Fruit fly (Drosophila melanogaster) whole organism, embryonic: ENCODE data around the gene Fit2.
A peak's percentile ranks its signal among the peaks of the same experiment; 100 is the strongest.

Source experiments
- CG1024 ChIP-seq: fragments of 200-800 bp; sonication (Bioruptor generic); IDR thresholded peaks from 2 replicates; pipeline ENCODE4 v1.3.6; 2022; ENCODE audit warnings: missing biosample characterization, missing genetic modification characterization
- CG10543 ChIP-seq: fragments of 200-800 bp; sonication (Bioruptor generic); optimal IDR thresholded peaks from 3 replicates; lab custom pipeline; 2017; ENCODE audit warnings: missing biosample characterization, mild to moderate bottlenecking, missing genetic modification characterization, moderate library complexity
- CG11247 ChIP-seq: fragments of 200-800 bp; sonication (Bioruptor generic); IDR thresholded peaks from 2 replicates; pipeline ENCODE4 v1.3.6; 2022; ENCODE audit warnings: missing biosample characterization, missing genetic modification characterization
- CG11398 ChIP-seq: fragments of 200-800 bp; sonication (Bioruptor generic); optimal IDR thresholded peaks from 2 replicates; lab custom pipeline; 2016; ENCODE audit warnings: missing biosample characterization, missing genetic modification characterization
- CG12155 ChIP-seq: fragments of 200-800 bp; sonication (Bioruptor generic); optimal IDR thresholded peaks from 3 replicates; lab custom pipeline; 2016; ENCODE audit warnings: missing biosample characterization, missing genetic modification characterization
- CG13287 ChIP-seq: fragments of 200-800 bp; sonication (Bioruptor generic); IDR thresholded peaks from 2 replicates; pipeline ENCODE4 v1.3.6; 2022; ENCODE audit warnings: missing biosample characterization, missing genetic modification characterization; ENCODE audit not compliant: partially characterized antibody
- CG1529 ChIP-seq: fragments of 200-800 bp; sonication (Bioruptor generic); optimal IDR thresholded peaks from 3 replicates; lab custom pipeline; 2018; ENCODE audit warnings: missing biosample characterization, missing genetic modification characterization
- CG15479 ChIP-seq: fragments of 200-800 bp; sonication (Bioruptor generic); optimal IDR thresholded peaks from 3 replicates; lab custom pipeline; 2019; ENCODE audit warnings: missing biosample characterization, mild to moderate bottlenecking, missing genetic modification characterization, moderate library complexity
- CG1602 ChIP-seq: fragments of 200-800 bp; sonication (Bioruptor generic); optimal IDR thresholded peaks from 3 replicates; lab custom pipeline; 2016; ENCODE audit warnings: missing biosample characterization, missing genetic modification characterization
- CG4854 ChIP-seq: fragments of 200-800 bp; sonication (Bioruptor generic); optimal IDR thresholded peaks from 2 replicates; lab custom pipeline; 2016; ENCODE audit warnings: missing biosample characterization, missing genetic modification characterization, inconsistent platforms
- CG7357 ChIP-seq: fragments of 200-800 bp; sonication (Bioruptor generic); IDR thresholded peaks from 3 replicates; pipeline ENCODE4 v1.3.6; 2022; ENCODE audit warnings: missing biosample characterization, missing genetic modification characterization
- CG8765 ChIP-seq: fragments of 200-800 bp; sonication (Bioruptor generic); IDR thresholded peaks from 2 replicates; pipeline ENCODE4 v1.3.6; 2022; ENCODE audit warnings: missing biosample characterization, missing genetic modification characterization
- CG9727 ChIP-seq: fragments of 200-800 bp; sonication (Bioruptor generic); optimal IDR thresholded peaks from 3 replicates; lab custom pipeline; 2017; ENCODE audit warnings: missing biosample characterization, mild to moderate bottlenecking, missing genetic modification characterization
- CG9797 ChIP-seq: fragments of 200-800 bp; sonication (Bioruptor generic); optimal IDR thresholded peaks from 3 replicates; lab custom pipeline; 2018; ENCODE audit warnings: missing biosample characterization, mild to moderate bottlenecking, missing genetic modification characterization
- CG9876 ChIP-seq: fragments of 200-800 bp; sonication (Bioruptor generic); optimal IDR thresholded peaks from 2 replicates; lab custom pipeline; 2016; ENCODE audit warnings: missing biosample characterization, missing genetic modification characterization
- CkIIα-i1 ChIP-seq: fragments of 200-800 bp; sonication (Bioruptor generic); IDR thresholded peaks from 2 replicates; pipeline ENCODE4 v1.3.6; 2022; ENCODE audit warnings: missing biosample characterization, missing genetic modification characterization
- Dip3 ChIP-seq: fragments of 200-800 bp; sonication (Bioruptor generic); optimal IDR thresholded peaks from 3 replicates; lab custom pipeline; 2016; ENCODE audit warnings: missing biosample characterization, missing genetic modification characterization
- Dll ChIP-seq: fragments of 200-800 bp; sonication (Bioruptor generic); IDR thresholded peaks from 4 replicates; pipeline ENCODE4 v1.3.6; 2022; ENCODE audit warnings: missing biosample characterization, missing genetic modification characterization; ENCODE audit not compliant: partially characterized antibody
- Drgx ChIP-seq: fragments of 200-800 bp; sonication (Bioruptor generic); IDR thresholded peaks from 2 replicates; pipeline ENCODE4 v1.3.6; 2022; ENCODE audit warnings: missing biosample characterization, missing genetic modification characterization
- Ets65A ChIP-seq: fragments of 200-800 bp; sonication (Bioruptor generic); peaks from one replicate; lab custom pipeline; 2016; ENCODE audit warnings: missing biosample characterization, missing genetic modification characterization
- Fer2 ChIP-seq: fragments of 200-800 bp; sonication (Bioruptor generic); optimal IDR thresholded peaks from 2 replicates; lab custom pipeline; 2018; ENCODE audit warnings: missing biosample characterization, mild to moderate bottlenecking, missing genetic modification characterization, moderate library complexity
- HLH3B ChIP-seq: fragments of 200-800 bp; sonication (Bioruptor generic); IDR thresholded peaks from 2 replicates; pipeline ENCODE4 v1.3.6; 2022; ENCODE audit warnings: missing biosample characterization, missing genetic modification characterization
- Hr51 ChIP-seq, 2 experiments: fragments of 200-800 bp; sonication (Bioruptor generic); optimal IDR thresholded peaks; 2 replicates in 1 of 2; 3 replicates in 1 of 2; lab custom pipeline; 2016 to 2018; ENCODE audit warnings: missing biosample characterization in 2 of 2, missing genetic modification characterization in 2 of 2, mild to moderate bottlenecking in 1 of 2, moderate library complexity in 1 of 2
- Mes4 ChIP-seq: fragments of 200-800 bp; sonication (Bioruptor generic); optimal IDR thresholded peaks from 2 replicates; lab custom pipeline; 2016; ENCODE audit warnings: missing biosample characterization, missing genetic modification characterization
- NC2β ChIP-seq: fragments of 200-800 bp; sonication (Bioruptor generic); optimal IDR thresholded peaks from 2 replicates; lab custom pipeline; 2016; ENCODE audit warnings: missing biosample characterization, missing genetic modification characterization
- NfI ChIP-seq: fragments of 200-800 bp; sonication (Bioruptor generic); optimal IDR thresholded peaks from 3 replicates; lab custom pipeline; 2018; ENCODE audit warnings: missing biosample characterization, mild to moderate bottlenecking, missing genetic modification characterization, moderate library complexity
- Opbp ChIP-seq: fragments of 200-800 bp; sonication (Bioruptor generic); IDR thresholded peaks from 3 replicates; pipeline ENCODE4 v1.3.6; 2022; ENCODE audit warnings: missing biosample characterization, missing genetic modification characterization; ENCODE audit not compliant: partially characterized antibody
- Optix ChIP-seq: fragments of 200-800 bp; sonication (Bioruptor generic); IDR thresholded peaks from 3 replicates; pipeline ENCODE4 v1.3.6; 2022; ENCODE audit warnings: missing biosample characterization, missing genetic modification characterization
- Spps ChIP-seq: fragments of 200-800 bp; sonication (Bioruptor generic); optimal IDR thresholded peaks from 2 replicates; lab custom pipeline; 2018; ENCODE audit warnings: missing biosample characterization, mild to moderate bottlenecking, missing genetic modification characterization
- Xrp1 ChIP-seq: fragments of 200-800 bp; sonication (Bioruptor generic); IDR thresholded peaks from 2 replicates; pipeline ENCODE4 v1.3.6; 2022; ENCODE audit warnings: missing biosample characterization, missing genetic modification characterization
- YL-1 ChIP-seq: fragments of 200-800 bp; sonication (Bioruptor generic); optimal IDR thresholded peaks from 3 replicates; lab custom pipeline; 2017; ENCODE audit warnings: missing biosample characterization, mild to moderate bottlenecking, missing genetic modification characterization
- bab2 ChIP-seq: fragments of 200-800 bp; sonication (Bioruptor generic); optimal IDR thresholded peaks from 2 replicates; lab custom pipeline; 2016; ENCODE audit warnings: missing biosample characterization, missing genetic modification characterization
- bsh ChIP-seq, 2 experiments: fragments of 200-800 bp; sonication (Bioruptor generic); optimal IDR thresholded peaks; 2 replicates each; lab custom pipeline; 2017 to 2018; ENCODE audit warnings: mild to moderate bottlenecking in 2 of 2, missing biosample characterization in 2 of 2, missing genetic modification characterization in 2 of 2, moderate library complexity in 1 of 2
- cad ChIP-seq: fragments of >200 bp; optimal IDR thresholded peaks from 2 replicates; lab custom pipeline; 2017; ENCODE audit warnings: missing biosample characterization, missing genetic modification characterization
- ci ChIP-seq: fragments of 200-800 bp; sonication (Bioruptor generic); IDR thresholded peaks from 3 replicates; pipeline ENCODE4 v1.3.6; 2022; ENCODE audit warnings: missing biosample characterization, missing genetic modification characterization
- crc ChIP-seq: fragments of 200-800 bp; sonication (Bioruptor generic); optimal IDR thresholded peaks from 2 replicates; lab custom pipeline; 2016; ENCODE audit warnings: missing biosample characterization, missing genetic modification characterization
- crol ChIP-seq: fragments of 200-800 bp; sonication (Bioruptor generic); IDR thresholded peaks from 2 replicates; pipeline ENCODE4 v1.3.6; 2022; ENCODE audit warnings: missing biosample characterization, missing genetic modification characterization
- cwo ChIP-seq: fragments of 200-800 bp; sonication (Bioruptor generic); optimal IDR thresholded peaks from 3 replicates; lab custom pipeline; 2017; ENCODE audit warnings: missing biosample characterization, missing genetic modification characterization, mild to moderate bottlenecking, moderate library complexity, missing genetic modification reagents
- da ChIP-seq: fragments of 200-800 bp; sonication (Bioruptor generic); optimal IDR thresholded peaks from 2 replicates; lab custom pipeline; 2016; ENCODE audit warnings: missing biosample characterization, missing genetic modification characterization
- dysf ChIP-seq: fragments of 200-800 bp; sonication (Bioruptor generic); IDR thresholded peaks from 3 replicates; pipeline ENCODE4 v1.3.6; 2022; ENCODE audit warnings: missing biosample characterization, missing genetic modification characterization
- hb ChIP-seq: fragments of 200-800 bp; sonication (Bioruptor generic); IDR thresholded peaks from 3 replicates; pipeline ENCODE4 v1.3.6; 2022; ENCODE audit warnings: missing biosample characterization, missing genetic modification characterization; ENCODE audit not compliant: partially characterized antibody
- jing ChIP-seq: fragments of 200-800 bp; sonication (Bioruptor generic); optimal IDR thresholded peaks from 2 replicates; lab custom pipeline; 2018; ENCODE audit warnings: missing biosample characterization, mild to moderate bottlenecking, missing genetic modification characterization
- lbe ChIP-seq: fragments of 200-800 bp; sonication (Bioruptor generic); optimal IDR thresholded peaks from 2 replicates; lab custom pipeline; 2016; ENCODE audit warnings: missing biosample characterization, mild to moderate bottlenecking, missing genetic modification characterization
- mam ChIP-seq: fragments of 200-800 bp; sonication (Bioruptor generic); optimal IDR thresholded peaks from 3 replicates; lab custom pipeline; 2016; ENCODE audit warnings: missing biosample characterization, missing genetic modification characterization
- nerfin-1 ChIP-seq: fragments of 200-800 bp; sonication (Bioruptor generic); optimal IDR thresholded peaks from 3 replicates; lab custom pipeline; 2019; ENCODE audit warnings: missing biosample characterization, mild to moderate bottlenecking, missing genetic modification characterization, moderate library complexity
- onecut ChIP-seq: fragments of 200-800 bp; sonication (Bioruptor generic); IDR thresholded peaks from 2 replicates; pipeline ENCODE4 v1.3.6; 2022; ENCODE audit warnings: missing biosample characterization, missing genetic modification characterization
- pzg ChIP-seq: fragments of 200-800 bp; sonication (Bioruptor generic); optimal IDR thresholded peaks from 3 replicates; lab custom pipeline; 2018; ENCODE audit warnings: missing biosample characterization, mild to moderate bottlenecking, missing genetic modification characterization, moderate library complexity
- salm ChIP-seq: fragments of 200-800 bp; sonication (Bioruptor generic); optimal IDR thresholded peaks from 2 replicates; lab custom pipeline; 2018; ENCODE audit warnings: missing biosample characterization, mild to moderate bottlenecking, missing genetic modification characterization
- schlank ChIP-seq: fragments of 200-800 bp; sonication (Bioruptor generic); optimal IDR thresholded peaks from 2 replicates; lab custom pipeline; 2018; ENCODE audit warnings: missing biosample characterization, mild to moderate bottlenecking, missing genetic modification characterization
- sna ChIP-seq: fragments of 200-800 bp; sonication (Bioruptor generic); IDR thresholded peaks from 2 replicates; pipeline ENCODE4 v1.3.6; 2022; ENCODE audit warnings: missing biosample characterization, missing genetic modification characterization; ENCODE audit not compliant: partially characterized antibody
- vnd ChIP-seq: fragments of 200-800 bp; sonication (Bioruptor generic); IDR thresholded peaks from 3 replicates; pipeline ENCODE4 v1.3.6; 2022; ENCODE audit warnings: missing biosample characterization, missing genetic modification characterization; ENCODE audit not compliant: partially characterized antibody
- vvl ChIP-seq: fragments of 200-800 bp; sonication (Bioruptor generic); IDR thresholded peaks from 2 replicates; pipeline ENCODE4 v1.3.6; 2022; ENCODE audit warnings: missing biosample characterization, missing genetic modification characterization

Fit2 gene

DNA sequence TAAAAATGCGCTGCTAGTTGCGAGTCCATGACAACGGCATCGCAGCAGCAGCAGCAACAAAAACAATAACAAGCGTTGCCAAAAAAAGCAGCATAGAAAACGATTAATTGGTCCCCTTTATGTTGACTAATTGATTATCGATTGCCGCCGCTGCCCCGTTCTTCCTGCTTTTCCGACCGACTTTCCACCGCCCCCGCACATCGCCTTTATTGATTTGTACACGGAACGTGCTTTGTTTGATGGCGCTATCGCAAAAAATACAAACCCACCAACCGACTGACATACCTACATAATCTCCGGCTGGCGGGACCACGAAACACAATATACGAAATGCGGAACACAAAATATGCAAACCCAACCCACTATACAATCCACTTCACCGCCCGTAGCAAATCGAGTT lies 27.3 kb downstream of the Fit2 start (continued):
- no peak for TF ChIP-seq NfI (GFP tag; lab: Kevin White, UChicago)
- TF ChIP-seq CG9797 (GFP tag; lab: Kevin White, UChicago): no peak
- no peak for TF ChIP-seq bab2 (GFP tag; lab: Kevin White, UChicago)
- TF ChIP-seq CG1529 (GFP tag; lab: Kevin White, UChicago): no peak
- no peak for TF ChIP-seq cwo (GFP tag; lab: Kevin White, UChicago)
- no peak for TF ChIP-seq CG11398 (GFP tag; lab: Kevin White, UChicago)
- TF ChIP-seq Xrp1 (GFP tag; lab: Robert Waterston, UW): no peak
- no peak for TF ChIP-seq CG9876 (GFP tag; lab: Kevin White, UChicago)
- no peak for TF ChIP-seq CG1024
- TF ChIP-seq Dip3: no peak
- 0 out of 2 replicates have a peak, but pooled peaks have one; percentile 10 for TF ChIP-seq sna (GFP tag; lab: Robert Waterston, UW)
- no peak for TF ChIP-seq ci (GFP tag; lab: Robert Waterston, UW)
- TF ChIP-seq jing: no peak
- no peak for TF ChIP-seq Fer2
- TF ChIP-seq salm: no peak
- TF ChIP-seq nerfin-1: no peak
- TF ChIP-seq HLH3B (GFP tag; lab: Robert Waterston, UW): no peak
- peak; percentile 96 for TF ChIP-seq onecut (GFP tag; lab: Robert Waterston, UW)
- TF ChIP-seq hb (GFP tag; lab: Robert Waterston, UW): no peak
- peak; percentile 48; the same call in 1 of the 4 replicates for TF ChIP-seq Dll
- TF ChIP-seq vvl (GFP tag; lab: Robert Waterston, UW): 0 out of 2 replicates have a peak, but pooled peaks have one; percentile 0
- no peak for TF ChIP-seq CG1602 (GFP tag; lab: Kevin White, UChicago)
- no peak for TF ChIP-seq Spps (tag; lab: Kevin White, UChicago)
- TF ChIP-seq CG9727 (GFP tag; lab: Kevin White, UChicago): no peak
- TF ChIP-seq mam (GFP tag; lab: Kevin White, UChicago): no peak
- TF ChIP-seq Opbp (GFP tag; lab: Robert Waterston, UW): 0 out of 3 replicates have a peak, but pooled peaks have one; percentile 1
- no peak for TF ChIP-seq Mes4
- TF ChIP-seq crol (GFP tag; lab: Robert Waterston, UW): peak; percentile 47; the same call in 1 of the 2 replicates
- TF ChIP-seq CG7357 (GFP tag; lab: Robert Waterston, UW): no peak
- no peak for TF ChIP-seq CG11247 (GFP tag; lab: Robert Waterston, UW)
- peak; percentile 7 for TF ChIP-seq YL-1 (GFP tag; lab: Kevin White, UChicago)
- peak; percentile 1 for TF ChIP-seq CG10543 (GFP tag; lab: Kevin White, UChicago)
- TF ChIP-seq CG12155 (GFP tag; lab: Kevin White, UChicago): no peak
- TF ChIP-seq dysf (GFP tag; lab: Robert Waterston, UW): no peak
- no peak for TF ChIP-seq lbe (GFP tag; lab: Kevin White, UChicago)
- no peak for TF ChIP-seq crc (GFP tag; lab: Kevin White, UChicago)

- TF ChIP-seq schlank (tag; lab: Kevin White, UChicago): no peak
- TF ChIP-seq CG8765 (GFP tag; lab: Robert Waterston, UW): no peak
- no peak for TF ChIP-seq cad (GFP tag; lab: Kevin White, UChicago)
- TF ChIP-seq CG13287 (GFP tag; lab: Robert Waterston, UW): no peak
- no peak for TF ChIP-seq Drgx (GFP tag; lab: Robert Waterston, UW)
- no peak for TF ChIP-seq vnd (GFP tag; lab: Robert Waterston, UW)
- TF ChIP-seq CG4854: no peak
- no peak for TF ChIP-seq Hr51 (GFP tag; optimal IDR thresholded peaks at IDR 0.05; lab: Kevin White, UChicago)
- TF ChIP-seq NC2β (GFP tag; lab: Kevin White, UChicago): no peak
- no peak for TF ChIP-seq Ets65A (GFP tag; lab: Kevin White, UChicago)
- TF ChIP-seq da (GFP tag; lab: Kevin White, UChicago): no peak
- TF ChIP-seq CG15479 (GFP tag; lab: Kevin White, UChicago): no peak
- TF ChIP-seq CkIIα-i1 (GFP tag; lab: Robert Waterston, UW): no peak
- TF ChIP-seq bsh (GFP tag; optimal IDR thresholded peaks at IDR 0.05; lab: Kevin White, UChicago): peak in 1 of 2 experiments; percentile 26
- no peak for TF ChIP-seq CG11247 (GFP tag; lab: Robert Waterston, UW)
- TF ChIP-seq Optix: no peak
- no peak for TF ChIP-seq pzg (GFP tag; lab: Kevin White, UChicago)
These were observed 28.3 kb downstream of the Fit2 start for dm6 chr3L:17052388-17052905.
